Worm (Caenorhabditis elegans) whole organism, L1 larva: ENCODE results near the gene his-3.

Experiments
- isw-1 ChIP-seq: fragments of 200-800 bp; sonication (Bioruptor generic); IDR thresholded peaks from 2 replicates; pipeline ENCODE4 v1.3.6; 2022; ENCODE audit warnings: missing genetic modification characterization, missing compliant biosample characterization
- skn-1 ChIP-seq: fragments of 150-350 bp; optimal IDR thresholded peaks from 2 replicates; lab custom pipeline; 2014; ENCODE audit warnings: missing biosample characterization, missing genetic modification characterization
- tbx-2 ChIP-seq: sonication (generic microtip); optimal IDR thresholded peaks from 2 replicates; lab custom pipeline; 2016; ENCODE audit warnings: missing genetic modification characterization, missing compliant biosample characterization

- no peak for TF ChIP-seq isw-1 (GFP tag; lab: Robert Waterston, UW)
- no peak for TF ChIP-seq skn-1 (tag; lab: Kevin White, UChicago)
- no peak for TF ChIP-seq tbx-2 (tag; lab: Kevin White, UChicago)
Observed at ce11 chrV:16036166-16036565, 4.4 kb upstream of the his-3 start, which contains the start of gene T10C6.10.
